Worm (Caenorhabditis elegans) whole organism, L2 larva: ENCODE results near the gene C04F5.8.

Experiments
- lin-11 ChIP-seq: fragments of 150-350 bp; sonication (generic microtip); optimal IDR thresholded peaks from 2 replicates; lab custom pipeline; 2014; ENCODE audit warnings: missing biosample characterization, missing genetic modification characterization, inconsistent platforms, mixed read lengths
- ztf-1 ChIP-seq: fragments of 200-800 bp; sonication (Bioruptor generic); conservative IDR thresholded peaks from 2 replicates; pipeline ENCODE4 v1.3.6; 2022; ENCODE audit warnings: missing genetic modification characterization, missing compliant biosample characterization

DNA sequence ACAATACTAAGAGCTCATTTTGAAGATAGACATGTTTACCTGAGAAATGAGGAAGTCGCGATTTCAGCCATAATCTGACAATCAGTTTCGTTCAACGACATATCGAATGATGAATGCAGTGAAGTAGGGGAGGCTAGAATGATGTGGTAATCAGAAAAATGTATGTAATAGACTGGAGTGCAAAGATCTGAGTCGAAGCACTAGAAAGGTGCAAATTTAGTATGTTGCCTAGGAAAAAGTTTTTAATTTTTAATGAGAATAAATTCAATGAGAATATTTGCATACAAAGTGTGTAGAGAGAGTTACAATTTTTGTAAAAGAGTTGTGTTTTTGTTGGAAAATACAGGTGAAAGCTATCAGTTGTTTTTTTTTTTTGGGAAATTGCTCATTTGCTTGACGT is 8.6 kb downstream of the C04F5.8 start, which contains the start of gene srab-2:
- TF ChIP-seq ztf-1 (GFP tag; lab: Robert Waterston, UW) (no peak), lin-11 (no peak)
